Worm (Caenorhabditis elegans): ENCODE results near the gene F49C12.3.
"Not testable (repeated sequence)": the region's sequence is repeated elsewhere in the genome, so short reads cannot be mapped to it uniquely, and the experiment has no call there.

F49C12.3 gene

DNA sequence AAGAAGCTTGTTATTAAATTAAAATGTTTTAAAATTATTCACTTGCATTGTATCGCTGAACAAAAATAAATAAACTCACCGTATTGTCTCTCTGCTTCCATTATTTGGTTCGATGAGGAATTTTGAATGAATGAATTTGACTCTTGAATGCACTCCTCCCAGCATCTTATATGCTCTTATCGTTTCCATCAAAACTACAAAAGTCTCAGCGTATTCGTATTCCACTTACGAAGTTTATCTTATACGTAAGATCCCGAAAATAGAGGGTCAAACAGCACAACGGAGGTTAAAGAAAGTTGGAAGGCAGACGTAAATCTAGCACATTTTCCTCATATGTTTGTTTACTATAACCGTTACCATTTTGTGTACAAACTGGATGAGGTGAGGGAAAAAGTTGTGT lies 13.9 kb upstream of the F49C12.3 start, which contains the start of gene nhr-267:
TSS of gene nhr-267 (minus strand) at position 101 of the 400 bp plus-strand sequence.
- not testable (repeated sequence) for TF ChIP-seq unc-62 (GFP tag; optimal IDR thresholded peaks at IDR 0.05)

DNA sequence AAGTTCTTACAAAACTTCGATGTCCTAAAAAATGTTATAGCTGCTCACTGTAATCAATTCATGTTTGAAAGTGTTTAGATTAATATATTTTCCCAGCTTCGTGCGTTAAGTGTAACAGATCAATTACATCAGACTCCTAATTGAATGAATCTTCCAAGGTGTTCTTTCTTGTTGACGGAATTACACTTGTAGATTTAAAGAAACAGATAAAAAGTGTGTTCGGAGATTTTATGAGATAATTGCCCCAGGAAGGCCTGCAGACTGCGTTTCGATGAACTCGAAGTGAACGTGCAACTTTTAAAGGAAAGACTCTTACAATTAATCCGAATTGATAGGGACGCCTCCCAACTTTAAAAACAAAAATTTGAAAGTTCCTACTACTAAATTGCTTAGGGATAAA lies 10.6 kb upstream of the F49C12.3 start:
- TF ChIP-seq unc-62 (GFP tag; optimal IDR thresholded peaks at IDR 0.05) = no peak

DNA sequence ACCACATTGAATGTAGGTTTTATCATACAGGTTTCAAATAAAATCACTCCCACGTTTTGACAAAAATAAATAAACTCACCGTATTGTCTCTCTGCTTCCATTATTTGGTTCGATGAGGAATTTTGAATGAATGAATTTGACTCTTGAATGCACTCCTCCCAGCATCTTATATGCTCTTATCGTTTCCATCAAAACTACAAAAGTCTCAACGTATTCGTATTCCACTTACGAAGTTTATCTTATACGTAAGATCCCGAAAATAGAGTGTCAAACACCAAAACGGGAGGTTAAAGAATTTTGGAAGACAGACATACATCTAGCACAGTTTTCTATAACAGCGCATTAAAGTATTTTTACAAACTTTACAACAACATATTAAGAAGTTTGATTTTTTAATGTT lies 6.4 kb upstream of the F49C12.3 start, which contains the start of gene nhr-264:
TSS of gene nhr-264 (minus strand) at position 101 of the 400 bp plus-strand sequence.
- TF ChIP-seq unc-62 (GFP tag; optimal IDR thresholded peaks at IDR 0.05) = not testable (repeated sequence)

DNA sequence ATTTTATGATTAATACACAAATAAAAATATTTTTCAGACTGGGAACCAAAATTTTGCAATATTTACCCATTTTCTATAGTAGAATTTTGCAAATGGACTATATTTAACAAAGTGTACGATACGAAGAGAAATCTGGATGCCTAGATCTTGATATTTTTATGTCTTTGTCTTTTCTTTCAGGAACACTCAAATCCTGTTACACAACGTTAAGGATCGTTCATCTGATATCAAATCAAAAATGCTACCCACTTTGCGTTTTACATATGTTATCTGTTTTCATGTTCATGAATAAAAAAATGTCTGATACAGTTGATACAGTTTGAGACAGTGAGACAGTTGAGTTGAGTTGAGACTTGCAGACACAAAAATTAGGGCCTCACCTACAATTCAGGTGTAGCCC lies 3.9 kb upstream of the F49C12.3 start, which contains the start of gene F49C12.1:
TSS of gene F49C12.1 (minus strand) at position 70 of the 400 bp plus-strand sequence.
- TF ChIP-seq unc-62 (GFP tag; optimal IDR thresholded peaks at IDR 0.05) = no peak

DNA sequence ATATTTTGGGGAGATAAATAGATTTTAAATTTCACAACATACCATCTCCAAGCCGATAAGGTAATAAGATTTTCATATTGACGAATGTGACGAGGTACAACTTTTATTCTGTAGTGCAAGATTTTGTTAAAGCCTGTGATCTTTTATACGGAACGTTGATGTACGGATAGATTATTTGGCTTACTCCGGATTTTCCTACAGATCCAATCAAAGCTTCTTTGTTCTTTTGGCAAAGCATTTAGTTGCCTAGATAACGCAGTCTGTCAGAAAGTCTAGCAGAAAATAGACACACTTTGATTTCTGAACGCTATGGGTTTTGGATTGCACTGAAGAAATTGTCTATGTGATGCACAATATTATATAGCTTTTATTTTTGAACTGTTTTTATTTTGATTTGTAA lies 1.1 kb upstream of the F49C12.3 start, which contains the start of gene F49C12.2:
TSS of gene F49C12.2 (minus strand) at position 101 of the 400 bp plus-strand sequence.
- TF ChIP-seq unc-62 (GFP tag; optimal IDR thresholded peaks at IDR 0.05) = no peak

DNA sequence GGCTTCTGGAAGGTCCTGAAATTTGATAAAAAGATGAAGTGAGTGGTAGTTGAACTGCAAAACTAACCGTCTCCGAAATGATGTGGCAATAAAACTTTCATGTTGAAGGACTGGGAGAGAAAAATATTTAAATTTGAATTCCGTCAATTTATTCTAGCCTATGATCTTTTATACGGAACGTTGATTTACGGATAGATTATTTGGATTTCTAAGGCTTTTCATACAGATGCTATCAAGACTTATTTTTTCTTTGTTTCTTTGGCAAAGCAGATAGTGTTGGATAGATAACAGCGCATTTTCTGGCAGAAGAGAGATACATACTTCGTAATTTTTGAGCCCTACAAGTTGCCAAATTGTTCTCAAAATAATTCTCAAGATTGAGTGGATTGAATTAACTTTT lies 3.8 kb downstream of the F49C12.3 start, which contains the start of gene F49C12.4:
TSS of gene F49C12.4 (minus strand) at position 101 of the 400 bp plus-strand sequence.
- no peak for TF ChIP-seq unc-62 (GFP tag; optimal IDR thresholded peaks at IDR 0.05)

DNA sequence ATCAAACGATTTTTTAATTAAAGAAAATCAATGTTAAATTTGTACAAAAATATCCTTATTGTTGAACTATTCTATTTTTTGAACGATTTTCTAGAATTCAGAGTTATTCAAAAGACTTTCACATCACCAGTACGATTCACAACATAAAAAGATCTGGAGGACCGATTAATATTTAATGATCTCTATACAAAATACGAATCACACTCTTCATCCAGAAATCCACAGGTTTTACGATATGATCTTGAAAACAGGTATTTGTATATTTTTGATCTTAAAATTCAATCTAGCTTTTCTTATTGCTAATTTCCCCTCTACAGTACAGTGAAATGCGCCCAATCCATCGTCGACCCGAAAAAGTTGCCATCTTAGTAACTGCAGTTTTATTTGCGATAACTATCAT lies 4.4 kb downstream of the F49C12.3 start, which contains the start of gene F49C12.5:
TSS of gene F49C12.5 (plus strand) at position 301 of the 400 bp plus-strand sequence.
- TF ChIP-seq unc-62 (GFP tag; optimal IDR thresholded peaks at IDR 0.05) = no peak

DNA sequence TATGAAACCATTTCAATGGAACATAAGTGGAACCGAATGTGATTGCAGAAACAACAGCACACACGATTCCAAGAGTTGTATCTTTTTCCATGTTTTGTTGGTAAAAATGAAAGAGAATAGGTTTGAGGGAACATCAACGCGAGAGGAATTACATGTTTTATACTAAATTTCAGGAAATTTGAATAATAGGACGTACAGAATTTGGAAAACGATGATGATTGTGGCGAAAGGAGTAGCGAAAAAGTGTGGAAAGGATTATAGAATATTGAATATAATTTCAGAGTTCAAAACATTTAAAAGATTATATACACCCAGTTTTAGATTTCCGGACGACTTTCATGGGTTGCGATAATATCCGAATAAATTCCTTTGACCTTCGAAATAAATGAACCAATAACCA lies 8.7 kb downstream of the F49C12.3 start, which contains the start of gene F49C12.6:
TSS of gene F49C12.6 (minus strand) at position 101 of the 400 bp plus-strand sequence.
- no peak for TF ChIP-seq unc-62 (GFP tag; optimal IDR thresholded peaks at IDR 0.05)

DNA sequence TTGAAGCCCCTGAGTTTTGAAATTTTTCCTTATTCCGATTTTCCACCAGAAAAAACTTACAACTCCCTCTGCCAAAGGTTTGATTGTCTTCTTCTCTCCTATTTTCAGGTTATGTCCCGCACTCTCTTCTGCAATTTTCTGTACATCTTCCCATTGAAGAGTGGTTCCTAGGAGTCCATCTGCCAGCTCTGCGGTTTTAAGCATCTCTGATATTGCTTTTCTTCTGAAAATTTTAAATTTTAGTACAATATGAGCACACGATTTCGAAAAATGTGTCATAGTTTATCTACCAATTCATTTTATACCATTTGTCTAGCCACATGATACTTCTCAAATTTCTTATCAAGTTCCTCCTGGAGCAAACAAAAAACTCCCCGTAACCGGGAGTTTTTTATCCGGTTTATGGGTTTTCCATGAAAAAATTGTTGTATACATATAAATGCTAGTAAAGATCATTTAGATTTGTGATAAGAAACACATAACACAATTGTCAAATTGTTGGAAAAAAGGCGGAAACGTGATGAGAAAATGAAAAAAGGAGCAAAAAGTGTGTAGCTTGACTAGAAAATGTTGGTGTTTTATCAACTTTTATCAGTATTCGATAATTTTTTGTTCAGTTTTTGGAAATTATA lies 10.8 kb downstream of the F49C12.3 start:
- TF ChIP-seq unc-62 (GFP tag; optimal IDR thresholded peaks at IDR 0.05) = no peak

DNA sequence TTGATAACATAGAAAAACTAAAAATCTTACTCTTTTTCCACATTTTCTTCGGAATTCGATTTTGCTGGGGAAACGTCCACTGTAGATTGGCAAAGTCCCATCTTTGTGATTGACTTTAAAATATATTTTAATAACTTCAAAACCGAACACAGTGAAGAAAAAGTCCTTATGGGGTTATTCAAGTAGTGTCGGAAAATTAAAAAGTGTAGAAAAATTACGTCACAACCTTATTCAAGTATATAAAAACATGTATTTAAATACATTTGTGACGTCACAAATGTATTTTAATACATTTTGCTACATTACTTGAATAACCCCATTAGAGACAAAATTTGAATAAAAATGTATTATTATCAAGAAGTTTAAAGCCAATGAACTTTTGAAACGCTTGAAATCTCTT lies 12.6 kb downstream of the F49C12.3 start, which contains the start of gene F49C12.7:
TSS of gene F49C12.7 (minus strand) at position 101 of the 400 bp plus-strand sequence.
- TF ChIP-seq unc-62 (GFP tag; optimal IDR thresholded peaks at IDR 0.05) = not testable (repeated sequence)

DNA sequence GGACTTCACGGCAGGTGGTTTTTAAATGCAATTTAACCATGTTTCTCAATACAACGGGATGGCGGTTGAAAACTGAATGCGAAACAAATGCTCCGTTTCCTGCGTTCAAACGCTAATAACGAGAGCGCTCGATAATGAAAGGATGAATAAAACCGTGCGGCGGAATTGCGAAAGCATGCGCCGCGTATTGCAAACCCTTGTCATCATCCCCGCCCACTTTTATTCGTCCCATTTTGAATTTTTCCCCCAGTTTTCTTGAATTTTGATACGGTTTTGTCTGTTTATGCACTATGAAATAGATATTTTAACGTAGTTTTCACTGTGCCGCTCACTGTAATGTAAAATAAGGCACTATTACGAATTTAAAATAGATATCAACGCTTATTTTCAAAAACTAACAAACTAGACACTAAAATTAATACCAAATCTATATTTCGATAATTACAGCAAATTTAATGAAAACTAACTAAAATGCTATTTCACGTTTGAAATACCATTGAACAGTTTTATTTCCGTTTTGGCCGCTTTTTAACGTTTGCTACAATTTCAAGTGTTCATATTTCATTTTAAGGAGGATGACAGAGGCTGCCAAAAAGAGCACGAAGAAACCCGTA lies 15.9 kb downstream of the F49C12.3 start, which contains the start of the genes F49C12.9 and rpn-7:
TSS of gene F49C12.9 (minus strand) at position 148 of the 614 bp plus-strand sequence.
TSS of gene rpn-7 (plus strand) at position 564 of the 614 bp plus-strand sequence.
- TF ChIP-seq unc-62 (GFP tag; optimal IDR thresholded peaks at IDR 0.05) = no peak

DNA sequence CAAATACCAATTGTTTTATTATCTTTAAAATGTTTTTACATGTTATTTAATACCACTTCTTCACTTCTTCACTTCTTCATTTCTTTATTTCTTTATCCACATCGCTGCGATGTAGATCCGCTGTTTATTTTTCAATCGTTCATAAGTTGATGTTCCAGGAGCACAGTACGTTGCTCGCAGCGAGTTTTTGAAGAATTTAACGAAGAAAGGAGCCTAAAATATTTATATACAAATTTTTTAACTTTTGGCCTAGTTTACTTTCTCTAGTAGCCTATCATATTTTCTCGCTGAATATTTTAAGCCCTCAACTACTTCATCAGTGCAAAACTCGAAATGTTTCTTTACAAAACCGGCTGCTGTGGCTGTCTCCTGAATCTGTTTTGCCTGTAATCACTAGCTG lies 17.9 kb downstream of the F49C12.3 start:
- TF ChIP-seq unc-62 (GFP tag; optimal IDR thresholded peaks at IDR 0.05) = no peak

DNA sequence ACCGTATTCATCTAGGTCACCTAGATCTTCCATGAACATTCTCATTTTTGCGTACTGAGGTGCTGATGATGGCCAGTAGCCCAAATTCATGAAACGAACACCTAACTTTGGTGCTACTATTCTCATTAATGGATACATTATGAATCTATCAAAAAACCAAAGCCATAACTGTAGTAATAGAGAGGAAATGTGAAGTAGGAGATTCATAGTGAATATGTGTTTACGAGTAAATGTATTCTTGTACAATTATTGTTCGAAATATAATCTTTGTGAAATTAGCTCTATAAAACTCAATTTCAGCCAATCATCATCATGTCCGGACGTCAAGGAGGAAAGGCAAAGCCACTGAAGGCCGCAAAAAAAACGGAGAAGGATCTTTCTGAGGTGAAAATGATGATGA lies 18.9 kb downstream of the F49C12.3 start, which contains the start of the genes F49C12.11 and nemt-1:
TSS of gene F49C12.11 (plus strand) at position 301 of the 400 bp plus-strand sequence.
TSS of gene nemt-1 (minus strand) at position 360 of the 400 bp plus-strand sequence.
- TF ChIP-seq unc-62 (GFP tag; optimal IDR thresholded peaks at IDR 0.05) = no peak

DNA sequence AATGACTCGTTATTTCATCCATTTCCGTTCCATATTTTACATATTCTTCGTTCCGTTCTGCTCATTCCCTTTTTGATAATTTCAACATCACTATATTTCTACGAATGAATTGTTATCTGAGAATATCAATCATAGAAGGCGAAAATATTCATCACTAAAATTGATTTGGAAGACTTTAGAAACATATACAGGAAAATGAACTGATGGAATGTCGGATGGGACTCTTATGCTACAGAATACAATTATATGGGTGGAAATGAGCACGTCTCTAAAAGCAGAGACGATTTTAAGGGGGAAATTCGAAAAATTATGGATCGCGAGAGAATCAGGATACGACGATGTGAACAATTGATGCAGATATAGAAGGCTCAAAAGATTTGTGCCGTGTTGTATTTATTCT lies 19.8 kb downstream of the F49C12.3 start:
- no peak for TF ChIP-seq unc-62 (GFP tag; optimal IDR thresholded peaks at IDR 0.05)

DNA sequence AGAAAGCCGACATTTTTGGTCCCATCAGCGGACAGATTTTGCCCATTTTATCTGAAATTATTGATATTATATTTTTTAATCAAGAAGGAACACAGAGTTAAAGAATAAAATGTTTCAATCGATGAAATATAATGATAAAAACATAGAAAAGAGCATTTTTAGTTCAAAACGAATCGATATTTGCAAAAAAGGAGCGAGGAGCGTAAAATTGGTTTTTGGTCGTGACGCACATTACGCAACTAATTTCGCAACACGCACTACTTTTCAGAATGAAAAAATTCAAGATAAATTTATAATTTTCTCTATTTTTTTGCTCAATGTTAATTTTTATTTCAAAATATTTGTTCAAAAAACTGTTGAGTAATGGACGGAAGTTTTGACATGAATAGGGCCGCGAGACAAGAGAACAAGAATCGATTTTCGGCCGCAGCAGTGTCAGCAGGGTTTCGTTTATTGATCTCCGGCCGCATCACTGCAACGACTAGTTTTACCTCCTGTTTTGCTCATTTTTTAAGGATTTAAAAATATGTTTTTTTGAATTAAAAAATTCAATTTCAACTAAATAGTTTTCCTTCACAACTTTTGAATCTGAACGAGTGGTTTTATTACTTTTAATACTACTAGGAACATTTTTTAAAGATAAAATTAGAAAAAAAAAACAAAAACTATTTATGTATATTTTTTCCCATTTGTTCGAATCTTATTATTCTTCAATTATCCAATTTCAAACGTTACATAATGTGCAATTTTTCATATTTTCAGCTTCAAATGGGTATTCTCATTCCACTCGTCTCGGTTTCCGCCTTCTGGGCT lies 21.0 kb downstream of the F49C12.3 start, which contains the start of the genes F49C12.12 and vha-17:
TSS of gene F49C12.12 (minus strand) at position 51 of the 813 bp plus-strand sequence.
TSS of gene vha-17 (plus strand) at position 763 of the 813 bp plus-strand sequence.
- TF ChIP-seq unc-62 (GFP tag; optimal IDR thresholded peaks at IDR 0.05) = no peak
